Fruit fly (Drosophila melanogaster): Measurements from ENCODE around the gene Invadolysin.

The Invadolysin gene

DNA sequence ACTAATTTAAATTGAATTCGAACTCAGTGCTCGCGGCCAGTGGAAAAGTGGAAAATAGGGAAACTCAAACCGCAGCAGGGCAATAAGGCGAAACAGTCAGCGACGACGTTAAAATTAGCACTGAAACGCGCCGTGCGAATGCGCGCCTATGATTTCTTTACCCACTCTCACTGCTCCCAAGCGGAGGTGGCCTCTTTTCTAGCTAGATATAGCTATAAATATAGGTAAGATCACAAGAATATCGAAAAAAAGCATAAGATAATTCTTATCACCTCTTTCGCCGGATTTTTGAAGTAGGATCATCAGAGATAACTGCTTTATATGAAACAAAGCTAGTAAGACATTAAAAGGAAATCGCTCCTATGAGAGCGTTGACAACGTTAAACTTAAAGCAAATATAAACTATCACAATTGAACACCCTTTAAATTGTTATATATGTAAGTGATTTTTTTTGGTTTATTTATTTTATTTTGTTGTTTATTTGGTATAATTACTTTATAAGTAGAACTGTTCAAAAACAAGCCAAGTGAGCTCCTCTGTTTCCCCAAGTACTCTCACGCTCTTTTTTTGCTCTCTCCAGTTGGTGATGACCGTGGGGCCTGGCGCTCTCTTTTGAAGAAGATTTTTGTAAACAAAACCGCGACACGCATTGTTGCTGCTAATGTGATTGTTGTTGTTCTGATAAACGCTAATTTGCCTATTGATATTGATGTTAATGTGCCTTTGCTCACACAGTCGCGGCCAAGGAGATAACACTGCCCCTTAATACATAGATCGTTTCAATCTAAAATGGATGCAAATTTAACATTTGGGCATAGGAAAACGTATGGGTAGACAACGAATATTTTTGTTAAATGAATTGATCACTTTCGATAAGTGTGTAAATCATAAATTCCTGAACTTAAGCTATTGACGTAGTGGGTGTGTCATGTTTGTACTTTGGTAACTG, 4.5 kb upstream of the Invadolysin start, which contains the start of gene tws:
Gene tws, minus strand, starts transcription at position 124 of the 950 bp plus-strand sequence.
- peak; percentile 66 for TF ChIP-seq CG17801 (GFP tag; optimal IDR thresholded peaks at IDR 0.05; ENCODE audit: partially characterized antibody)

DNA sequence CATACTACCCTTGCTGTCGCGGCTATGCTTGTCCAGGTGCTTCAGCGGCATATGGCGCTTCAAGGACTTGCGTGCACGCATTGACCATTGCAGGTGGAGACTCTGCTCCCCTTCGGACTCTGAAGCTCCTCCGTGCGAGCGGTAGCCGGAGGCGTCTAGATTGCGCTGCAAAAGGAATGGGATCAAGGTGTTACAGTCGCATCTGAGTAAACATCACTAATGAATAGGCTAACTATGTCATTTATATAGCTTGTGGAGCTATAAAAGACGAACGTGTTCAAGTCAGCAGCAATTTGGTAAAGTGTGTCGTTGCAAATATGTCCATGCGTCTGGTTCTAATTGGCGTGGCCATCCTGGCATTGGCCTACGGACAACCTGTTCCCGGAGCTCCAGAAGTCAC, 1.7 kb upstream of the Invadolysin start, which contains the start of gene CG42759:
Gene CG42759, plus strand, starts transcription at position 301 of the 400 bp plus-strand sequence.
- no peak for TF ChIP-seq CG17801 (GFP tag; optimal IDR thresholded peaks at IDR 0.05; ENCODE audit: partially characterized antibody)

DNA sequence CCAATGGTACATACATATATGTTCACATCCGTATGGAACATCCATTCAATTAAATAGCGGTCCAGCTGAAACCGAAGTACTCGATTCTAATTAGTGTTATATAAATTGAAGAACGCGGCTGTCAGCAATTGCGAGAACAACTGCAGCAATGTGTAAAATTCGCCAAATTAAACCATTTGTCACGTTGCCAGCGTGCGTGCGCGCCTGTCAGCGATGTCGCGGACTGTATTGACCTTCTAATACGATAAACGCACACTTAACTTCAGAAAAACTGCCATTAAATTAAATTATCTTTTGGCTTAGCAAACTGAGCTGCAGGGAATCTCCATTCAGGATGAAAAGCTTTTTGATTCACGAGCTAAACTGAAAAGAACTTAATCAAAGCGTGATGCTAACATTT, 2.7 kb downstream of the Invadolysin start:
- no peak for TF ChIP-seq CG17801 (GFP tag; optimal IDR thresholded peaks at IDR 0.05; ENCODE audit: partially characterized antibody)

DNA sequence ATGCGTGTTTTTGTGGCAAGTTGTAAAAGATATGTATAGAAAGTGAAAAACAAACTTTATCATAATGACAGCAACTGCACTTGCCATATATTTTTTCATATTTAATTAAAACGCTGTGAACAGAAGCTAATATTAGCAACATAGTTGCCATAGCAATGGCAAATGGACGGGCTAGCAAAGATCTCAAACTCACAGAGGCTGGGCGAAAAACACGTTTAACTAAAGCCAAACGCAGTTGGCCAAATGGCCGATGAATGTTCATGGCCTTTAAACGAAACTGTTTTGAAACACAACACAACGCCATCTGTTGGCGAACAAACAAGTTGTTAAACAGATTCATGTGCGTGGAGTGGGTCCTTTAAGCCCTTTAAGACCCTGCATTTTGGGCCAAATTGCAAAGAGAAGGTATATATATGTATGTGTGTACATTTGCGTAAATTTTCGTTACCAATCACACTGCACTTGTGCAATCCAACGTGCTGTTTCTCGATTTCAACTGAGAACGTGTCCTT, 4.0 kb downstream of the Invadolysin start:
- TF ChIP-seq CG17801 (GFP tag; optimal IDR thresholded peaks at IDR 0.05; ENCODE audit: partially characterized antibody) = no peak

DNA sequence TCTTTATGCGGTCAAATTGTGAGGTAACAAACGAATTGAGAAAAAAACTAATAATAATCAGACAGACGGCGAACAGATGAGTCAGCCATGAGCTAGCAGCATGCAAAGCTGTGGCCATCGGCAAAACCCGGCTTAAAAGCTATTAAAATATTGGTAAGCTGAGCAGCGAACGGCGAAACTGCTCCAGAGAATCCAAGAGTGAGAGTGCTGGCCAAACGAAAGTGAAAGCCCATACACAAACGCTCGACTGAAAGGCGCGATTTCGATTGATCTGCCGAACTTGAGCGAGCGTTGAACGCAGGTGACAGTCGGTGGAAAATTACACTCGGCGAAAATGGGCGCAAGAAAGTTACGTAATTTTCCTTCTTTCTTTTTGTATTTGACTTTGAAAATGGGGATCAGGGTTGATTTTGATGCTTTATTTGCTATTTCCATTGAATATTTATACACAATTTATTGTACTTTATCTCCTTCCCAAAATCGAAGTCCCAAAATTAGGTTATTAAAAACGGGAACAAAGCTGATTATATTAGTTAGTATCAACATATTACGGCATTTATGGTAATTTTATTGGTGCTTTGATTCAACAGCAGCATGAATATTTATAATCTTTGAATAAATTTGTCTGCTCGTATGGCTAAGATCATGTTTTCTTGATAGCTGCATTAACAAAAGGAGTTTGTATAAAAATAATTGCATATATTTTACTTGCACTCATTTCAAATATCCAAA, 5.4 kb downstream of the Invadolysin start:
- TF ChIP-seq CG17801 (GFP tag; optimal IDR thresholded peaks at IDR 0.05; ENCODE audit: partially characterized antibody) = no peak

DNA sequence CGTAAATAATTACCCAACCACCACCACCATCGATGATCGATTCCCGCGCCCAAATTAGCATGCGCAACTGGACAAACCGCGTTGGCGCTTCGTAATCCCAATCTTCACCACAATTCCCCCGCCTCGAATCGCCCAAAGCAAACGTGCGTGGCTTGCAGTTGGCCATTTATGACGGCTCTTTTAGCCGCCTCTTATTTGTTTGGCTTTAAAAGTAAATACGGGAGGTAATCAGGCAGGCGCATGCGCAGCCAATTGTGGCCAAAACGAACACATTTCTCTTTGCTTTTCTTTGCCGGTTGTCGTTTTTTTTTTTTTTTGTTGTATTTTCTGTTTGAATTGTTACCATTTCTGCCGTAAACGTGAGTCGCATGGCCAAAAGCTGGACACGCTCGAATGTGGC, 6.1 kb downstream of the Invadolysin start:
- no peak for TF ChIP-seq CG17801 (GFP tag; optimal IDR thresholded peaks at IDR 0.05; ENCODE audit: partially characterized antibody)

DNA sequence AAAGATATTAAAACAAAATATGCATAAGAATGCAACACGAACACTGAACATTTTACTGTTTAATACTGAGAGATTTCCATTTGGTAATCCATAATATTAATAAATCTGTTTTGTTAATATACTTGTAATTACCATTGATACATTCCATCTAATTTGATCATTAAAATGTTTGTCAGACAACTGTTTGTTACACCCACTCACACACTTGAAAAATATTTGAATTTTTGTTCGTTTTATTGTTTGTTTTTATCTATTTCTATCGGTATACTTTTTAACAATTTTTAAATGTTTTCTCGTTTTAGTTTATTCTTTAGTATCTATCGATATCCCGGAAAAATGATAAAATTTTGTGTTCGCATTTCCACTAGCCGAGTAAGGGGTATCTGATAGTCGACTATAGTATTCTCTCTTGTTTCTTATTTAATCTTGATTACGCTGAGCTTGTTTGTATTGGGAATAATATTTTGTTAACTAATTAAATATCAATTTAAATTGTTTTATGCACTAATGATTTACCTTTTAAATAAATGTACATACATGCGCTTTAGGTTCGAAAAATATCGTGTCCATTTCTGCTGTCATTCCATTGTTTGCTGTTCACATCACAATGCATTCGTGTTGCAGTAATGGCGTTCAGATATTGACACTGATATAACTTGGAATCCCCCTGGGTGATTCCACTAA, 7.5 kb downstream of the Invadolysin start, which contains the start of gene CG34303:
Gene CG34303, minus strand, starts transcription at position 51 of the 684 bp plus-strand sequence.
- TF ChIP-seq CG17801 (GFP tag; optimal IDR thresholded peaks at IDR 0.05; ENCODE audit: partially characterized antibody) = no peak

DNA sequence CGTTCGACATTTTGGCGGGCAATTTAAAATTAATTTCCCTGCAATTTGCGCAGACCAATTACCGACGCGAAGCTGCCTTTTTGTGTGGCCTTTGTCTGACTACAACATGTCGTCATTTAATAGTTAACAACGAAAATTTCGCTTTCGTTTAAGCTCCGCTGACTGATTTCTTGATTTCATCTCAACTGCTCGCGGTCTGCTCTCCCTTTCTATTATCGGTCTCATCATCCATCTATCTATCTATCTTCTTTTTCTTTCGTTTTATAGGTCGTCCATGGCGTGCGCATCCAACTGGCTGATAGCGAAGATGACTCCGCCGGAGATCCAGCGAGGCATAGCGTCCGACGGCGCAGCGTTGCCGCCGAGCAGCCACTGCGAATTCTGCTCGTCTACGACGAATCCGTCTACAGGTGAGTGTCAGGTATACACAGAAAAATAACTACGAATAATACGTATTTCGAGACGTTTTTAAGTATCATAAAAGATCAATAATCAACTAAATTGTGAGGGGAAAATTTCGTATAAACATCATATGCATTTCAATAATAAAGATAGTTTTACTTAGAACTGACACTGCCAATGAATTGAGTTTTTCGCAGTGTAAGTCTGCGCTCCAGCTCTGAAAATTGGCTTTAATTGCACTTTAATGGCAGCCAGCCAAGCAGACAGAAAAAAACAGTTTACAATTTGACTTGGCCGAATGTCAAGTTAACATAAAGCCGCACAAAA, 9.7 kb downstream of the Invadolysin start:
- TF ChIP-seq CG17801 (GFP tag; optimal IDR thresholded peaks at IDR 0.05; ENCODE audit: partially characterized antibody) = no peak

DNA sequence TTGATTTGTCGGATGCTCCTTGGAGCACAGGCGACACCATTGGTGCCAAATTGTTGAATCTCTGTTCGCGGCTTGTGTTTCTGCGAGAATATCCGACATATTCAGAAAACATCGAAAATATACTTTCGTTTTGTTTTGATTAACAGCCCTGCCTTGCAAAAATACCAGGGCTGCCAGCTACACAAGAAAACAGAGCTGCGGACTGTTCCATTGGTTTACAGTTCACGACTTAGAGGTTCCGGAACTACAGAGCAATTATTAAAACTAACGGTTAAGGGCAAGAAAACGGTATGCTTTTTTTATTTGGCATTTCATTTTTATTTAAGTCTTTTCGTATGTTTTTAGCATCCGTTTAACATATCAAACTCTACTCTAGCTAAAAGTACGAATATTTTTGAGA, 16.7 kb downstream of the Invadolysin start, which contains the start of gene CG6254:
Gene CG6254, minus strand, starts transcription at position 169 of the 400 bp plus-strand sequence.
- peak; percentile 54 for TF ChIP-seq CG17801 (GFP tag; optimal IDR thresholded peaks at IDR 0.05; ENCODE audit: partially characterized antibody)

DNA sequence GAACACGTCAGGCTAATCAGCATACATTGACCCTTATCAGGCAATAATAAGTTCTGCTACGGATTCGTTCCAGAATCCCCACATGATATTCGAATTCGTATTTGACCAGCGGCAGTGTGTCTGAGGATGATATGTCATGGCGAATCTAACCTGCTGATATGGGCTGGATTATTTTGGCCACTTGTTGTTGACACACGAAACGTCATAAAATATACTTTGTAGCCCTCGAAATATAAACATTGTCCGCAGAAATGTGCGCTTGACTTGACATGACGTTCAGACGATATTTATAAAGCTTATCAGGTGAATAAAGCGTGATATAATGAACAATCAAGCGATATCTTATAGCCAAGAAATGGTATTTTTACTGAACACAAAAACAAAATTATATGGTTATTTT, 21.9 kb downstream of the Invadolysin start:
- TF ChIP-seq CG17801 (GFP tag; optimal IDR thresholded peaks at IDR 0.05; ENCODE audit: partially characterized antibody) = no peak

DNA sequence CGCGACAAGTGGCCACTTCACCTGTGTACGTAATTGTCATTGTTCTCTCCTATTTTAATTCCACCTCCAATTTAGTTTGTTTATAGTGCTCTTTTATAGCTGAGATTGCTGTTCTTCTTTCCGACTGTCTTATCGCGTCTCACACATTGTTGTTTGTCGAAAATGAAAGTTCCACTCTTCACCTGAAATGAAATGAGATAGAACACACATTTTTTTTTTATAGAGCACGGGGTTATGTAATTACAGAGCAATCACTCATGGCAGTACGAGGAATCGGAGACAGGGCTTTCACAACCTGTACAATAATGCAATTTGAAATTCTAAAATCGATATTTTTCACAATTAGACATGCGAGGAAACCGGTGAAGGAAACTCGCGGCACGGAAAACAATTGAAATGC, 22.8 kb downstream of the Invadolysin start:
- no peak for TF ChIP-seq CG17801 (GFP tag; optimal IDR thresholded peaks at IDR 0.05; ENCODE audit: partially characterized antibody)

DNA sequence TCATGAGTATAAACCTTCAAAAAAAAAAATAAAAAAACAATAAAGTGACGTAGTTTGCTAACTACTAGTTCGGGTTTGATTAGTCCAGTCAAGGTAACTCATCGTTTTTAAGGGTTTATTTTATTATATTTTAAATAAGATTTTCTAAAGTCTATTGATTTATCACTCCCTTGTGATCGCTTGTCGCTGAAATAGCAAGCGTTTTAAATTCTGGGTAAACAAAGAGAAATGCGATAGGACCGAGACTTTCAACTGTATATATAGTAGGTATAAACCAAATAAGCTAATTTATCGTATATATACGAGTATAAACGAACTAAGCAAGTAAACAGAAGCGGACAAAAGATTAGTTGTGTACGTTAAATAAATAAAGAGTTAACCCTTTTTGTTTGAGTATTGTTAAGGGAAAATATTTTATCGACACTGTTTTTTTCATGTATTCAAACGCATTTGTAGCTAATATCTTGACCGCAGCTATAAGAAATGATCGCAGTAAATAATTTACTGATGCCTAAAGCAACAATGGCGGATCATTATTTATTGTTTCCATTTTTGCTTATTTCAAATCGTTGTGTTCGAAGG, 24.1 kb downstream of the Invadolysin start:
- TF ChIP-seq CG17801 (GFP tag; optimal IDR thresholded peaks at IDR 0.05; ENCODE audit: partially characterized antibody) = peak; percentile 81

DNA sequence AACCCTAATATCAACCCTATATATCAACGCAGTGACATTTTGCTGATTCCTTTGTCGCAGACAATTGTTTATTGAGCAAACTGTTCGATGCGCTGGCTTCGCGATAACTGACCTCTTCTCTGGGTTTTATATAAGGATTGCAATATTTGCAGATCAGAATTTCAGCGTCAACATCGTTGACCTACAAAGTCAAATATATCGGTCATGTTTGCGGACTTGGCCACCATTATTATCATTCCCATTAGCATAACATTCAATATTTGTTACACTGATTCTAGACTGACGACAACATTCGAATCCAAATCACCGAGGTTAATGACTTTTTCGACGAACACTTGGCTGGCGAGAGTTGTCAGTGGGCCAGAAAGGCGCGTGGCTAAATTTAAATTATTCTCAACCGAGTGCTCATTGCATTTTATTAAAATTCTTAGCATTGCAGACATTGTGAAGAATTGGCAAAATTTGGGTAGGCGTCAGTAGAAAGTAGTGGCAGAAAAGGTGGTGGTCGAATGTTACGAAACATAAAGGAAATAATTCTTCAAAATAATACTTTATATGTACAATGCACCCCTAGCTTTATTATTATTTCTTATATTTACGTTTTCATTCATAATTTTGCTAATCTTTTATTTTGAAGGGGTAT, 24.8 kb downstream of the Invadolysin start:
- TF ChIP-seq CG17801 (GFP tag; optimal IDR thresholded peaks at IDR 0.05; ENCODE audit: partially characterized antibody) = no peak

All from ovary, adult (tissue).